Worm (Caenorhabditis elegans) whole organism, L2 larva: Measurements from ENCODE around the gene nlp-30.

Experiments used
- C34F6.9 ChIP-seq: fragments of 150-350 bp; optimal IDR thresholded peaks from 2 replicates; lab custom pipeline; 2014; ENCODE audit warnings: missing biosample characterization, missing genetic modification characterization
- R02D3.7 ChIP-seq: fragments of 150-350 bp; optimal IDR thresholded peaks from 2 replicates; lab custom pipeline; 2014; ENCODE audit warnings: missing biosample characterization, missing genetic modification characterization
- ZK546.5 ChIP-seq: sonication (generic microtip); optimal IDR thresholded peaks from 2 replicates; lab custom pipeline; 2017; ENCODE audit warnings: missing biosample characterization, missing genetic modification characterization
- ama-1 ChIP-seq: fragments of 150-350 bp; optimal IDR thresholded peaks from 2 replicates; lab custom pipeline; 2018; ENCODE audit warnings: inconsistent platforms
- ceh-16 ChIP-seq: fragments of 150-350 bp; optimal IDR thresholded peaks from 2 replicates; lab custom pipeline; 2014; ENCODE audit warnings: missing biosample characterization, missing genetic modification characterization
- crh-2 ChIP-seq: sonication (generic microtip); optimal IDR thresholded peaks from 2 replicates; lab custom pipeline; 2017; ENCODE audit warnings: missing biosample characterization, missing genetic modification characterization
- dmd-4 ChIP-seq: sonication (generic microtip); optimal IDR thresholded peaks from 2 replicates; lab custom pipeline; 2017; ENCODE audit warnings: missing biosample characterization, missing genetic modification characterization
- egl-27 ChIP-seq: sonication (generic microtip); optimal IDR thresholded peaks from 3 replicates; lab custom pipeline; 2017; ENCODE audit warnings: missing biosample characterization, missing genetic modification reagents, missing genetic modification characterization
- elt-1 ChIP-seq: fragments of 150-350 bp; optimal IDR thresholded peaks from 2 replicates; lab custom pipeline; 2014; ENCODE audit warnings: missing biosample characterization, missing genetic modification characterization
- fos-1 ChIP-seq: fragments of 150-350 bp; optimal IDR thresholded peaks from 2 replicates; lab custom pipeline; 2014; ENCODE audit warnings: missing biosample characterization, missing genetic modification characterization
- gmeb-1 ChIP-seq: fragments of 150-350 bp; optimal IDR thresholded peaks from 2 replicates; lab custom pipeline; 2014; ENCODE audit warnings: missing biosample characterization, missing genetic modification characterization
- lin-11 ChIP-seq: fragments of 150-350 bp; sonication (generic microtip); optimal IDR thresholded peaks from 2 replicates; lab custom pipeline; 2014; ENCODE audit warnings: missing biosample characterization, missing genetic modification characterization, inconsistent platforms, mixed read lengths
- lin-13 ChIP-seq: fragments of 150-350 bp; optimal IDR thresholded peaks from 2 replicates; lab custom pipeline; 2014; ENCODE audit warnings: missing biosample characterization, missing genetic modification reagents, missing genetic modification characterization
- lin-39 ChIP-seq: fragments of 150-350 bp; optimal IDR thresholded peaks from 2 replicates; lab custom pipeline; 2014; ENCODE audit warnings: missing biosample characterization, missing genetic modification reagents, missing genetic modification characterization
- lsy-2 ChIP-seq, 2 experiments: fragments of 150-350 bp in 1 of 2; sonication (generic microtip) in 1 of 2; optimal IDR thresholded peaks; 2 replicates each; lab custom pipeline; 2014 to 2017; ENCODE audit warnings: missing biosample characterization in 2 of 2, missing genetic modification characterization in 2 of 2
- mab-5 ChIP-seq: fragments of 150-350 bp; optimal IDR thresholded peaks from 2 replicates; lab custom pipeline; 2014; ENCODE audit warnings: missing biosample characterization, missing genetic modification characterization
- mbf-1 ChIP-seq: sonication (generic microtip); optimal IDR thresholded peaks from 2 replicates; lab custom pipeline; 2017; ENCODE audit warnings: missing biosample characterization, missing genetic modification characterization
- nhr-11 ChIP-seq: fragments of 150-350 bp; optimal IDR thresholded peaks from 2 replicates; lab custom pipeline; 2014; ENCODE audit warnings: missing biosample characterization, missing genetic modification characterization
- nhr-12 ChIP-seq: fragments of 150-350 bp; optimal IDR thresholded peaks from 2 replicates; lab custom pipeline; 2014; ENCODE audit warnings: missing biosample characterization, missing genetic modification characterization
- nhr-129 ChIP-seq: fragments of 150-350 bp; optimal IDR thresholded peaks from 2 replicates; lab custom pipeline; 2014; ENCODE audit warnings: missing biosample characterization, missing genetic modification characterization
- nhr-23 ChIP-seq: fragments of 150-350 bp; optimal IDR thresholded peaks from 2 replicates; lab custom pipeline; 2014; ENCODE audit warnings: missing biosample characterization, missing genetic modification reagents, missing genetic modification characterization
- nhr-237 ChIP-seq: fragments of 150-350 bp; optimal IDR thresholded peaks from 2 replicates; lab custom pipeline; 2014; ENCODE audit warnings: missing biosample characterization, missing genetic modification characterization
- nhr-25 ChIP-seq: fragments of 150-350 bp; sonication (generic microtip); optimal IDR thresholded peaks from 3 replicates; lab custom pipeline; 2014; ENCODE audit warnings: missing biosample characterization, missing genetic modification characterization
- nhr-77 ChIP-seq: fragments of 150-350 bp; optimal IDR thresholded peaks from 2 replicates; lab custom pipeline; 2014; ENCODE audit warnings: missing biosample characterization, missing genetic modification characterization
- peb-1 ChIP-seq: fragments of 150-350 bp; optimal IDR thresholded peaks from 2 replicates; lab custom pipeline; 2014; ENCODE audit warnings: missing biosample characterization, missing genetic modification characterization
- sem-4 ChIP-seq: fragments of 150-350 bp; optimal IDR thresholded peaks from 2 replicates; lab custom pipeline; 2014; ENCODE audit warnings: missing biosample characterization, missing genetic modification reagents, missing genetic modification characterization
- skn-1 ChIP-seq: sonication (generic microtip); optimal IDR thresholded peaks from 2 replicates; lab custom pipeline; 2017; ENCODE audit warnings: missing biosample characterization, missing genetic modification characterization
- sma-3 ChIP-seq: sonication (generic microtip); optimal IDR thresholded peaks from 2 replicates; lab custom pipeline; 2016; ENCODE audit warnings: missing genetic modification reagents, missing genetic modification characterization, missing compliant biosample characterization
- sma-9 ChIP-seq, 2 experiments: fragments of 150-350 bp in 1 of 2; sonication (generic microtip) in 1 of 2; optimal IDR thresholded peaks; 2 replicates each; lab custom pipeline; 2014 to 2016; ENCODE audit warnings: missing genetic modification characterization in 2 of 2, mild to moderate bottlenecking in 1 of 2, missing biosample characterization in 1 of 2, missing compliant biosample characterization in 1 of 2, missing genetic modification reagents in 1 of 2, moderate library complexity in 1 of 2
- snpc-4 ChIP-seq: fragments of 150-350 bp; optimal IDR thresholded peaks from 2 replicates; lab custom pipeline; 2014; ENCODE audit warnings: missing biosample characterization, missing genetic modification characterization
- unc-55 ChIP-seq: fragments of 150-350 bp; sonication (generic microtip); optimal IDR thresholded peaks from 3 replicates; lab custom pipeline; 2014; ENCODE audit warnings: missing biosample characterization, missing genetic modification reagents, missing genetic modification characterization
- unc-62 ChIP-seq: fragments of 150-350 bp; optimal IDR thresholded peaks from 2 replicates; lab custom pipeline; 2014; ENCODE audit warnings: missing biosample characterization, missing genetic modification reagents, missing genetic modification characterization
- zag-1 ChIP-seq: fragments of 150-350 bp; optimal IDR thresholded peaks from 2 replicates; lab custom pipeline; 2014; ENCODE audit warnings: missing biosample characterization, missing genetic modification characterization
- ztf-1 ChIP-seq: fragments of 200-800 bp; sonication (Bioruptor generic); conservative IDR thresholded peaks from 2 replicates; pipeline ENCODE4 v1.3.6; 2022; ENCODE audit warnings: missing genetic modification characterization, missing compliant biosample characterization
- ztf-11 ChIP-seq: sonication (generic microtip); optimal IDR thresholded peaks from 2 replicates; lab custom pipeline; 2017; ENCODE audit warnings: missing biosample characterization, missing genetic modification characterization

nlp-30 gene

DNA sequence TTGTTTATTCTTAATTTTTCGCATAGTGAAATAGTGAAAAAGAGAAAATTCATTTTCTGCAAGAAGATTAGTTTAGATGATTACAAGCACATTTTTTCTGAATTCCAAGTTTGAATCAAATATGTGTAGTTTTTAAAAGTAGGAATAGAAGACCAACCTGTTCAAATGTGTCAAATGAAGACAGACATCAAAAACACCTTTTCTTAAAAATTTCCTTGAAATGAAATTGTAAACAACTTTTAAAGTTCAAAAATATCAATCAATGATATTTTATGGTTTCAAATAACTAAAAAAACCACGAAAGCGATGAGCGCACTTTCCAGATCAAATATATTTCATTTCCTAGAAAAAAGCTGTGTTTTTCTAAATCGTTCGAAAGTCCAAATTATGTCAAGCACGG lies at the start of gene nlp-30:
TSS of gene nlp-30 (plus strand) at position 301 of the 400 bp plus-strand sequence.
- TF ChIP-seq peb-1 (no peak), ama-1 (lab: Kevin White, UChicago) (no peak), nhr-25 (tag; lab: Kevin White, UChicago) (no peak), sma-9 (GFP tag; optimal IDR thresholded peaks at IDR 0.05; lab: Kevin White, UChicago) (no peak), sma-9 (tag; optimal IDR thresholded peaks at IDR 0.05; lab: Kevin White, UChicago) (no peak), unc-55 (GFP tag; lab: Kevin White, UChicago) (no peak), elt-1 (tag; lab: Kevin White, UChicago) (no peak), fos-1 (tag; lab: Kevin White, UChicago) (no peak), snpc-4 (tag; lab: Kevin White, UChicago) (no peak), skn-1 (tag; lab: Kevin White, UChicago) (no peak), nhr-23 (tag; lab: Kevin White, UChicago) (no peak), gmeb-1 (no peak), egl-27 (tag; lab: Kevin White, UChicago) (no peak), ceh-16 (tag; lab: Kevin White, UChicago) (no peak), R02D3.7 (tag; lab: Kevin White, UChicago) (no peak), nhr-12 (tag; lab: Kevin White, UChicago) (no peak)

DNA sequence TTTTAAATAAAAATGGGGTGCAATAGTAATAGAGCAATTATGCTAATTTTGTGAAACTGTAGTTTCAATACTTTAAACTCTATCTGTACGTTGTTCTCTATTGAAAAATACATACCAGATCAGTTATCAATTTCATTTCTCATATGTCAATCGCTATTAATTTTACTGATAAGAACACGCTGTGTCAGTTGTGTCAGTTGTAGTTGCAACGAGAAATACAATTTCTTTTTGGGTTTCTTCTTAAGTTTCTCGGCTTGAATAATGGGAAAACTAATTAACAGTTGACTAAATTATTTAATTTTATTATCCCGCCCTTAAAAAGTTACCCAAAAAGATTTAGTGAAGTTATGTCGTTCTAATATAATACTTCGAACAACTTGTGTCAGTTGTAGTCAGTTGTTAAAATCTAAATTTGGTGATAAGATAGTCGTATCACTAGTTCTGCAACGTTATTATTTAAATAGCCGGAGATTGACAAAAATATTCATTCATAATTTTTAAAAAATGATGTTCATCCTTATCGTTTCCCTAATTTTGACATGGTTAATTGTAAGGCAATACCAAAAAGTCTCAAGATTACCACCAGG lies 45.8 kb upstream of the nlp-30 start, which contains the start of gene cyp-35A5:
TSS of gene cyp-35A5 (plus strand) at position 435 of the 587 bp plus-strand sequence.
- TF ChIP-seq fos-1 (tag; lab: Kevin White, UChicago) = peak; percentile 7
- TF ChIP-seq nhr-129 = no peak

DNA sequence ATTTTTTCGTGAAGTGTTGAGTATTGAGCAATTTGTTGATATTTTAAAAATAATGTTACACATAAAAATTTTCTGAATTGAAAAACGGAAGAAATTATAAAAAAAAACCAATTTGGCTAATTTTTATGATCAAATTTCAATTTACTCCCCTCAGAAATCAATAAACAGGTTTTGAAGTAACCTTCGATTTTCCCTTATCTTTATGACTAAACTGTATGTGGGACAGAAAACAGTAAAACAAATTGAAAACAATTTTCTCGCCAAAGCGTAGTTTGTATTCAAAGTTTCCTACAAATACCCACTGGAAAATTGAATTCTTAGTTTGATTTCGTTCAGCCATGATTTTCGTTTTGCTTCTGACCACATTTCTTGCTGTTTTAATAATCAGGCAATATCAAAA lies 43.0 kb upstream of the nlp-30 start, which contains the start of gene cyp-35B1:
TSS of gene cyp-35B1 (plus strand) at position 244 of the 400 bp plus-strand sequence.
- TF ChIP-seq unc-62 (GFP tag; lab: Kevin White, UChicago) (no peak), zag-1 (tag; lab: Kevin White, UChicago) (no peak), nhr-23 (tag; lab: Kevin White, UChicago) (no peak)

DNA sequence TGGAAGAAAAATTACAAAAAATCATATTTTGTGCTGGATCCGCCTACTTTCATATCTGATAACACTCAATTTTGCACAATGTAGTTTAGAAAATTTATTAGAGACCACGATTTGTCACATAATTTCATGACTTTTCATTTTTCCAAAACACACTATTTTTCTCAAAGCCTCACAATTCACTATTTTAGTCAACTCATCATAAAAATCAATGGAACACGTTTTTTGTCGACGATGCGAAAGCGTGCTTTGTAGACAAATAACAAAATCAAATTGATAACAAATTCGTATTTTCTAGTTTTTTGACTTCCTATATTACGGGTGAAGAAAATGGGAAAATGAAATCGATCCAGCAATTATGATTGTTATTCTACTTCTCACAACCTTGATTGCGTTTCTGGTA lies 39.9 kb upstream of the nlp-30 start, which contains the start of gene cyp-35B2:
TSS of gene cyp-35B2 (plus strand) at position 301 of the 400 bp plus-strand sequence.
- TF ChIP-seq lin-39 = no peak
- TF ChIP-seq lsy-2 (tag; optimal IDR thresholded peaks at IDR 0.05; lab: Kevin White, UChicago) = no peak
- no peak for TF ChIP-seq dmd-4
- TF ChIP-seq nhr-25 (tag; lab: Kevin White, UChicago) = no peak
- no peak for TF ChIP-seq sem-4 (tag; lab: Kevin White, UChicago)
- TF ChIP-seq nhr-23 (tag; lab: Kevin White, UChicago) = no peak
- TF ChIP-seq sma-9 (GFP tag; optimal IDR thresholded peaks at IDR 0.05; lab: Kevin White, UChicago) = no peak
- no peak for TF ChIP-seq sma-9 (tag; optimal IDR thresholded peaks at IDR 0.05; lab: Kevin White, UChicago)
- no peak for TF ChIP-seq mbf-1 (tag; lab: Kevin White, UChicago)
- TF ChIP-seq skn-1 (tag; lab: Kevin White, UChicago) = no peak
- TF ChIP-seq snpc-4 (tag; lab: Kevin White, UChicago) = no peak
- TF ChIP-seq peb-1 = no peak
- TF ChIP-seq ztf-11 (tag; lab: Kevin White, UChicago) = no peak
- no peak for TF ChIP-seq ama-1 (lab: Kevin White, UChicago)
- TF ChIP-seq unc-55 (GFP tag; lab: Kevin White, UChicago) = no peak
- TF ChIP-seq lin-13 (GFP tag; lab: Kevin White, UChicago) = no peak
- TF ChIP-seq elt-1 (tag; lab: Kevin White, UChicago) = no peak
- TF ChIP-seq ztf-1 (GFP tag; lab: Robert Waterston, UW) = no peak
- TF ChIP-seq nhr-11 (tag; lab: Kevin White, UChicago) = no peak
- no peak for TF ChIP-seq ceh-16 (tag; lab: Kevin White, UChicago)
- no peak for TF ChIP-seq lin-11 (tag; lab: Kevin White, UChicago)

DNA sequence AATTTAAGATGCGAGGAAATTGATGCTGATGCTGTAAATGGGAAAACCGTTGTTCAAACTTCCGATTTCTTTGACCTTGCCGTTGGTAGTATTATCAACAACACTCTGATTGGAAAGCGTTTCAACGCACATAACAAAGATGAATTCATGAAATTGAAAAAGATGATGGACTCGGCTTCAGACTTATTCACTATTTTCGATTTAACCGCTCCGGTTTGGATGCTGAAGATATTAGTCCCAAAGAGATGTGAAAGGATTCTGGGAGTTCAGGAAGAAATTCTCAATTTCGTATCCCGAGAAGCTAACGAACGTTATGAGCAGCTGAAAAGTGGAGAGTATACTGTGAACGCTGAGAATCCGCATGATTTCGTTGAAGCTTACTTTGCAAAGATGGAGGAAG lies 38.4 kb upstream of the nlp-30 start:
- TF ChIP-seq snpc-4 (tag; lab: Kevin White, UChicago) (no peak), mab-5 (tag; lab: Kevin White, UChicago) (no peak), sma-9 (GFP tag; optimal IDR thresholded peaks at IDR 0.05; lab: Kevin White, UChicago) (no peak), sma-9 (tag; optimal IDR thresholded peaks at IDR 0.05; lab: Kevin White, UChicago) (no peak), ZK546.5 (no peak), nhr-12 (tag; lab: Kevin White, UChicago) (no peak), unc-55 (GFP tag; lab: Kevin White, UChicago) (no peak), skn-1 (tag; lab: Kevin White, UChicago) (no peak), ama-1 (lab: Kevin White, UChicago) (no peak), nhr-129 (no peak), C34F6.9 (tag; lab: Kevin White, UChicago) (no peak), ztf-1 (GFP tag; lab: Robert Waterston, UW) (no peak), nhr-237 (tag; lab: Kevin White, UChicago) (no peak), egl-27 (tag; lab: Kevin White, UChicago) (no peak), nhr-23 (tag; lab: Kevin White, UChicago) (no peak), lin-11 (tag; lab: Kevin White, UChicago) (no peak), crh-2 (tag; lab: Kevin White, UChicago) (no peak), nhr-77 (tag; lab: Kevin White, UChicago) (no peak), sma-3 (GFP tag; lab: Kevin White, UChicago) (no peak)
